Fruit fly (Drosophila melanogaster): ENCODE results near the gene PIG-C.

DNA sequence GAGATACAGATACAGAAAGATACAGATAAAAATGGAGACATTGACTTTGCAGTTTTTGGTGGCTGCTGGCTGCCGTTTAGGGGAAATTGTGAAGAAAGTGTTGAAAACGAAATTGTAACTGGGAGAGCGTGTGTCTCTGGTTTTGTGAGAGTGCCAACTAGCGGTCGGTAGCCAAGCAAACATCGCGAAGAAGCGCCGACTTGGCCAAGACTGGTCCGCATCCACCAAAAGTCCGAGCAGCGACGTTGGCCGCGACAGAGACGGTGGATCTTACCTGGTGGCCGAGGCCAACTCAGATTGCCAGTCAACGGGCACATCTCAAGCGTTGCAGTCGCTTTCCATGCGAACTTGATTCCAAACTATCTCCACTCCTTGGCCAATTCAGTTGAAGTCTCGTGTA is 48.3 kb downstream of the PIG-C start, which contains the start of gene CG14960:
- no peak for TF ChIP-seq Ets21C (GFP tag; optimal IDR thresholded peaks at IDR 0.05)
- TF ChIP-seq pdm3 (GFP tag; optimal IDR thresholded peaks at IDR 0.05) = no peak
- no peak for TF ChIP-seq Smox (GFP tag; optimal IDR thresholded peaks at IDR 0.05)
- no peak for TF ChIP-seq CG9139 (GFP tag; optimal IDR thresholded peaks at IDR 0.05)
- TF ChIP-seq CG8119 (GFP tag; IDR thresholded peaks at IDR 0.05) = no peak
- no peak for TF ChIP-seq CG6808 (GFP tag; optimal IDR thresholded peaks at IDR 0.05)
- no peak for TF ChIP-seq cyc (GFP tag; optimal IDR thresholded peaks at IDR 0.05)
- TF ChIP-seq Gug (GFP tag; IDR thresholded peaks at IDR 0.05) = no peak
- no peak for TF ChIP-seq CG16779 (tag; optimal IDR thresholded peaks at IDR 0.05)
